Worm (Caenorhabditis elegans) whole organism, L2 larva: ENCODE results near the gene F09E5.11.

Experiments used
- F13H6.1 ChIP-seq: sonication (generic microtip); optimal IDR thresholded peaks from 2 replicates; lab custom pipeline; 2016; ENCODE audit warnings: missing genetic modification characterization, missing compliant biosample characterization
- R02D3.7 ChIP-seq: fragments of 150-350 bp; optimal IDR thresholded peaks from 2 replicates; lab custom pipeline; 2014; ENCODE audit warnings: missing biosample characterization, missing genetic modification characterization
- Y55F3AM.14 ChIP-seq: fragments of 200-800 bp; sonication (Bioruptor generic); optimal IDR thresholded peaks from 2 replicates; lab custom pipeline; 2018; ENCODE audit warnings: mild to moderate bottlenecking, missing genetic modification characterization, missing compliant biosample characterization
- ZK546.5 ChIP-seq: sonication (generic microtip); optimal IDR thresholded peaks from 2 replicates; lab custom pipeline; 2017; ENCODE audit warnings: missing biosample characterization, missing genetic modification characterization
- alr-1 ChIP-seq: fragments of 150-350 bp; optimal IDR thresholded peaks from 2 replicates; lab custom pipeline; 2014; ENCODE audit warnings: missing biosample characterization, missing genetic modification characterization
- aly-2 ChIP-seq: fragments of 150-350 bp; optimal IDR thresholded peaks from 2 replicates; lab custom pipeline; 2014; ENCODE audit warnings: missing biosample characterization, missing genetic modification characterization
- ama-1 ChIP-seq: fragments of 150-350 bp; optimal IDR thresholded peaks from 2 replicates; lab custom pipeline; 2018; ENCODE audit warnings: inconsistent platforms
- blmp-1 ChIP-seq: sonication (generic microtip); optimal IDR thresholded peaks from 2 replicates; lab custom pipeline; 2017; ENCODE audit warnings: missing genetic modification characterization, mild to moderate bottlenecking, missing compliant biosample characterization, antibody characterized with exemption, moderate library complexity; ENCODE audit not compliant: insufficient read depth
- ceh-16 ChIP-seq: fragments of 150-350 bp; optimal IDR thresholded peaks from 2 replicates; lab custom pipeline; 2014; ENCODE audit warnings: missing biosample characterization, missing genetic modification characterization
- ceh-82 ChIP-seq: fragments of 150-350 bp; optimal IDR thresholded peaks from 2 replicates; lab custom pipeline; 2014; ENCODE audit warnings: missing biosample characterization, missing genetic modification characterization
- crh-2 ChIP-seq: sonication (generic microtip); optimal IDR thresholded peaks from 2 replicates; lab custom pipeline; 2017; ENCODE audit warnings: missing biosample characterization, missing genetic modification characterization
- dmd-4 ChIP-seq: sonication (generic microtip); optimal IDR thresholded peaks from 2 replicates; lab custom pipeline; 2017; ENCODE audit warnings: missing biosample characterization, missing genetic modification characterization
- egl-27 ChIP-seq: sonication (generic microtip); optimal IDR thresholded peaks from 3 replicates; lab custom pipeline; 2017; ENCODE audit warnings: missing biosample characterization, missing genetic modification reagents, missing genetic modification characterization
- elt-1 ChIP-seq: fragments of 150-350 bp; optimal IDR thresholded peaks from 2 replicates; lab custom pipeline; 2014; ENCODE audit warnings: missing biosample characterization, missing genetic modification characterization
- elt-3 ChIP-seq: sonication (generic microtip); optimal IDR thresholded peaks from 2 replicates; lab custom pipeline; 2017; ENCODE audit warnings: missing biosample characterization, missing genetic modification characterization
- fos-1 ChIP-seq: fragments of 150-350 bp; optimal IDR thresholded peaks from 2 replicates; lab custom pipeline; 2014; ENCODE audit warnings: missing biosample characterization, missing genetic modification characterization
- lin-11 ChIP-seq: fragments of 150-350 bp; sonication (generic microtip); optimal IDR thresholded peaks from 2 replicates; lab custom pipeline; 2014; ENCODE audit warnings: missing biosample characterization, missing genetic modification characterization, inconsistent platforms, mixed read lengths
- lin-13 ChIP-seq: fragments of 150-350 bp; optimal IDR thresholded peaks from 2 replicates; lab custom pipeline; 2014; ENCODE audit warnings: missing biosample characterization, missing genetic modification reagents, missing genetic modification characterization
- lin-39 ChIP-seq: fragments of 150-350 bp; optimal IDR thresholded peaks from 2 replicates; lab custom pipeline; 2014; ENCODE audit warnings: missing biosample characterization, missing genetic modification reagents, missing genetic modification characterization
- lsy-2 ChIP-seq, 2 experiments: fragments of 150-350 bp in 1 of 2; sonication (generic microtip) in 1 of 2; optimal IDR thresholded peaks; 2 replicates each; lab custom pipeline; 2014 to 2017; ENCODE audit warnings: missing biosample characterization in 2 of 2, missing genetic modification characterization in 2 of 2
- mbf-1 ChIP-seq: sonication (generic microtip); optimal IDR thresholded peaks from 2 replicates; lab custom pipeline; 2017; ENCODE audit warnings: missing biosample characterization, missing genetic modification characterization
- mdl-1 ChIP-seq, 2 experiments: fragments of 150-350 bp in 1 of 2; sonication (generic microtip) in 1 of 2; optimal IDR thresholded peaks; 2 replicates each; lab custom pipeline; 2017; ENCODE audit warnings: missing biosample characterization in 2 of 2, missing genetic modification characterization in 2 of 2
- nhr-10 ChIP-seq: sonication (generic microtip); optimal IDR thresholded peaks from 2 replicates; lab custom pipeline; 2017; ENCODE audit warnings: missing biosample characterization, missing genetic modification characterization
- nhr-11 ChIP-seq: fragments of 150-350 bp; optimal IDR thresholded peaks from 2 replicates; lab custom pipeline; 2014; ENCODE audit warnings: missing biosample characterization, missing genetic modification characterization
- nhr-12 ChIP-seq: fragments of 150-350 bp; optimal IDR thresholded peaks from 2 replicates; lab custom pipeline; 2014; ENCODE audit warnings: missing biosample characterization, missing genetic modification characterization
- nhr-129 ChIP-seq: fragments of 150-350 bp; optimal IDR thresholded peaks from 2 replicates; lab custom pipeline; 2014; ENCODE audit warnings: missing biosample characterization, missing genetic modification characterization
- nhr-21 ChIP-seq: fragments of 150-350 bp; optimal IDR thresholded peaks from 2 replicates; lab custom pipeline; 2014; ENCODE audit warnings: missing biosample characterization, missing genetic modification characterization
- nhr-23 ChIP-seq: fragments of 150-350 bp; optimal IDR thresholded peaks from 2 replicates; lab custom pipeline; 2014; ENCODE audit warnings: missing biosample characterization, missing genetic modification reagents, missing genetic modification characterization
- nhr-237 ChIP-seq: fragments of 150-350 bp; optimal IDR thresholded peaks from 2 replicates; lab custom pipeline; 2014; ENCODE audit warnings: missing biosample characterization, missing genetic modification characterization
- nhr-25 ChIP-seq: fragments of 150-350 bp; sonication (generic microtip); optimal IDR thresholded peaks from 3 replicates; lab custom pipeline; 2014; ENCODE audit warnings: missing biosample characterization, missing genetic modification characterization
- nhr-6 ChIP-seq: fragments of 150-350 bp; optimal IDR thresholded peaks from 2 replicates; lab custom pipeline; 2014; ENCODE audit warnings: missing biosample characterization, missing genetic modification characterization
- peb-1 ChIP-seq: fragments of 150-350 bp; optimal IDR thresholded peaks from 2 replicates; lab custom pipeline; 2014; ENCODE audit warnings: missing biosample characterization, missing genetic modification characterization
- sem-4 ChIP-seq: fragments of 150-350 bp; optimal IDR thresholded peaks from 2 replicates; lab custom pipeline; 2014; ENCODE audit warnings: missing biosample characterization, missing genetic modification reagents, missing genetic modification characterization
- skn-1 ChIP-seq: sonication (generic microtip); optimal IDR thresholded peaks from 2 replicates; lab custom pipeline; 2017; ENCODE audit warnings: missing biosample characterization, missing genetic modification characterization
- sma-3 ChIP-seq: sonication (generic microtip); optimal IDR thresholded peaks from 2 replicates; lab custom pipeline; 2016; ENCODE audit warnings: missing genetic modification reagents, missing genetic modification characterization, missing compliant biosample characterization
- sma-9 ChIP-seq, 2 experiments: fragments of 150-350 bp in 1 of 2; sonication (generic microtip) in 1 of 2; optimal IDR thresholded peaks; 2 replicates each; lab custom pipeline; 2014 to 2016; ENCODE audit warnings: missing genetic modification characterization in 2 of 2, mild to moderate bottlenecking in 1 of 2, missing biosample characterization in 1 of 2, missing compliant biosample characterization in 1 of 2, missing genetic modification reagents in 1 of 2, moderate library complexity in 1 of 2
- snpc-4 ChIP-seq: fragments of 150-350 bp; optimal IDR thresholded peaks from 2 replicates; lab custom pipeline; 2014; ENCODE audit warnings: missing biosample characterization, missing genetic modification characterization
- unc-39 ChIP-seq: fragments of 150-350 bp; optimal IDR thresholded peaks from 2 replicates; lab custom pipeline; 2014; ENCODE audit warnings: missing biosample characterization, missing genetic modification characterization
- unc-55 ChIP-seq: fragments of 150-350 bp; sonication (generic microtip); optimal IDR thresholded peaks from 3 replicates; lab custom pipeline; 2014; ENCODE audit warnings: missing biosample characterization, missing genetic modification reagents, missing genetic modification characterization
- unc-62 ChIP-seq: fragments of 150-350 bp; optimal IDR thresholded peaks from 2 replicates; lab custom pipeline; 2014; ENCODE audit warnings: missing biosample characterization, missing genetic modification reagents, missing genetic modification characterization
- zag-1 ChIP-seq: fragments of 150-350 bp; optimal IDR thresholded peaks from 2 replicates; lab custom pipeline; 2014; ENCODE audit warnings: missing biosample characterization, missing genetic modification characterization
- ztf-1 ChIP-seq: fragments of 200-800 bp; sonication (Bioruptor generic); conservative IDR thresholded peaks from 2 replicates; pipeline ENCODE4 v1.3.6; 2022; ENCODE audit warnings: missing genetic modification characterization, missing compliant biosample characterization
- ztf-11 ChIP-seq: sonication (generic microtip); optimal IDR thresholded peaks from 2 replicates; lab custom pipeline; 2017; ENCODE audit warnings: missing biosample characterization, missing genetic modification characterization
- ztf-4 ChIP-seq: fragments of 150-350 bp; optimal IDR thresholded peaks from 2 replicates; lab custom pipeline; 2014; ENCODE audit warnings: missing biosample characterization, missing genetic modification characterization

Gene F09E5.11

ce11 chrII:5379614-5380077, 21.7 kb upstream of the F09E5.11 start, which contains the start of gene pkc-3 (continued):
- TF ChIP-seq blmp-1, result peak; percentile 50
- no peak for TF ChIP-seq snpc-4
- TF ChIP-seq mbf-1 (tag; lab: Kevin White, UChicago), result no peak
- TF ChIP-seq ama-1, result peak; percentile 48
- no peak for TF ChIP-seq lin-39 (tag; lab: Kevin White, UChicago)
- no peak for TF ChIP-seq zag-1 (tag; lab: Kevin White, UChicago)
- no peak for TF ChIP-seq nhr-10 (tag; lab: Kevin White, UChicago)
- TF ChIP-seq unc-55 (GFP tag; lab: Kevin White, UChicago), result peak; percentile 21
- TF ChIP-seq R02D3.7 (tag; lab: Kevin White, UChicago), result no peak
- peak; percentile 78 for TF ChIP-seq nhr-129 (tag; lab: Kevin White, UChicago)
- no peak for TF ChIP-seq ceh-16 (tag; lab: Kevin White, UChicago)
- no peak for TF ChIP-seq nhr-237 (tag; lab: Kevin White, UChicago)
- no peak for TF ChIP-seq ztf-1 (GFP tag; lab: Robert Waterston, UW)
- TF ChIP-seq fos-1 (tag; lab: Kevin White, UChicago), result peak; percentile 98
- TF ChIP-seq mdl-1 (tag; optimal IDR thresholded peaks at IDR 0.05; lab: Kevin White, UChicago), result no peak
- TF ChIP-seq ceh-82 (tag; lab: Kevin White, UChicago), result no peak
- peak; percentile 86 for TF ChIP-seq nhr-25 (tag; lab: Kevin White, UChicago)
- TF ChIP-seq unc-62 (GFP tag; lab: Kevin White, UChicago), result no peak
- no peak for TF ChIP-seq Y55F3AM.14
- TF ChIP-seq elt-3 (tag; lab: Kevin White, UChicago), result no peak
- TF ChIP-seq alr-1, result no peak
- no peak for TF ChIP-seq ZK546.5
- no peak for TF ChIP-seq unc-39

ce11 chrII:5378239-5378521, 20.2 kb upstream of the F09E5.11 start:
- TF ChIP-seq nhr-21 (no peak), sma-3 (no peak), ztf-4 (no peak), nhr-11 (tag; lab: Kevin White, UChicago) (no peak), lsy-2 (tag; optimal IDR thresholded peaks at IDR 0.05; lab: Kevin White, UChicago) (no peak), ztf-11 (tag; lab: Kevin White, UChicago) (no peak), F13H6.1 (tag; lab: Kevin White, UChicago) (no peak), unc-55 (GFP tag; lab: Kevin White, UChicago) (no peak), ceh-16 (tag; lab: Kevin White, UChicago) (no peak), elt-1 (tag; lab: Kevin White, UChicago) (no peak), nhr-23 (tag; lab: Kevin White, UChicago) (no peak), ZK546.5 (no peak), nhr-237 (tag; lab: Kevin White, UChicago) (no peak), zag-1 (tag; lab: Kevin White, UChicago) (no peak), mdl-1 (tag; optimal IDR thresholded peaks at IDR 0.05; lab: Kevin White, UChicago) (no peak), peb-1 (tag; lab: Kevin White, UChicago) (no peak), sma-9 (GFP tag; optimal IDR thresholded peaks at IDR 0.05; lab: Kevin White, UChicago) (peak; percentile 33), sma-9 (tag; optimal IDR thresholded peaks at IDR 0.05; lab: Kevin White, UChicago) (no peak), nhr-129 (tag; lab: Kevin White, UChicago) (peak; percentile 49), ama-1 (no peak), nhr-25 (tag; lab: Kevin White, UChicago) (peak; percentile 5), crh-2 (tag; lab: Kevin White, UChicago) (peak; percentile 28), nhr-12 (tag; lab: Kevin White, UChicago) (no peak), dmd-4 (tag; lab: Kevin White, UChicago) (no peak), Y55F3AM.14 (no peak), ztf-1 (GFP tag; lab: Robert Waterston, UW) (no peak), nhr-6 (tag; lab: Kevin White, UChicago) (no peak), lin-39 (tag; lab: Kevin White, UChicago) (no peak), elt-3 (tag; lab: Kevin White, UChicago) (no peak), ceh-82 (tag; lab: Kevin White, UChicago) (no peak), lin-11 (tag; lab: Kevin White, UChicago) (no peak), unc-62 (GFP tag; lab: Kevin White, UChicago) (no peak), lin-13 (GFP tag; lab: Kevin White, UChicago) (no peak), alr-1 (no peak), skn-1 (no peak), sem-4 (tag; lab: Kevin White, UChicago) (no peak), fos-1 (tag; lab: Kevin White, UChicago) (peak; percentile 8), egl-27 (no peak), snpc-4 (no peak), aly-2 (no peak)
